Worm (Caenorhabditis elegans) whole organism, L2 larva: ENCODE results near the gene tsp-9.

Experiments
- C34F6.9 ChIP-seq: fragments of 150-350 bp; optimal IDR thresholded peaks from 2 replicates; lab custom pipeline; 2014; ENCODE audit warnings: missing biosample characterization, missing genetic modification characterization
- aly-2 ChIP-seq: fragments of 150-350 bp; optimal IDR thresholded peaks from 2 replicates; lab custom pipeline; 2014; ENCODE audit warnings: missing biosample characterization, missing genetic modification characterization
- ama-1 ChIP-seq: fragments of 150-350 bp; optimal IDR thresholded peaks from 2 replicates; lab custom pipeline; 2018; ENCODE audit warnings: inconsistent platforms
- mdl-1 ChIP-seq, 2 experiments: fragments of 150-350 bp in 1 of 2; sonication (generic microtip) in 1 of 2; optimal IDR thresholded peaks; 2 replicates each; lab custom pipeline; 2017; ENCODE audit warnings: missing biosample characterization in 2 of 2, missing genetic modification characterization in 2 of 2
- snpc-4 ChIP-seq: fragments of 150-350 bp; optimal IDR thresholded peaks from 2 replicates; lab custom pipeline; 2014; ENCODE audit warnings: missing biosample characterization, missing genetic modification characterization
- unc-55 ChIP-seq: fragments of 150-350 bp; sonication (generic microtip); optimal IDR thresholded peaks from 3 replicates; lab custom pipeline; 2014; ENCODE audit warnings: missing biosample characterization, missing genetic modification reagents, missing genetic modification characterization
- unc-62 ChIP-seq: fragments of 150-350 bp; optimal IDR thresholded peaks from 2 replicates; lab custom pipeline; 2014; ENCODE audit warnings: missing biosample characterization, missing genetic modification reagents, missing genetic modification characterization

DNA sequence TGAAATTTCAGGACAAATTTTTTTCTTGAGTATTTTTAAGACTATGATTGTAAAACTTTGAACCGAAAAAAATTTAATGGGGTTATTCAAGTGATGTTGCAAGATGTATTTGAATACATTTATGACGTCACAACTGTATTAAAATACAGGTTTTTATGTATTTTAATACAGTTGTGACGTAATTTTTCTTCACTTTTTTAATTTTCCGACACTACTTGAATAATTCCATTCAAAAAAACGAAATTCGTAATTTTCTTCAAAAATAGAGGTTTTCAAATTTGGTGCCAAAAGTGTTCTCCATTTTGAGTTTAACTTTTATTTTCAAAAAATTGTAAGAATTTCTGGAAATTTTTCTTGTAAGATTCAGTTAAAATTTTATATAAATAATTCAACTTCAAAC, 3.1 kb upstream of the tsp-9 start:
- TF ChIP-seq mdl-1 (tag; optimal IDR thresholded peaks at IDR 0.05; lab: Kevin White, UChicago) (no peak), unc-55 (GFP tag; lab: Kevin White, UChicago) (no peak), C34F6.9 (tag; lab: Kevin White, UChicago) (no peak), ama-1 (lab: Kevin White, UChicago) (no peak), unc-62 (GFP tag; lab: Kevin White, UChicago) (no peak), aly-2 (tag; lab: Kevin White, UChicago) (no peak), snpc-4 (tag; lab: Kevin White, UChicago) (no peak)
